Worm (Caenorhabditis elegans): ENCODE results near the gene Y66A7A.9.

Y66A7A.9 gene

DNA sequence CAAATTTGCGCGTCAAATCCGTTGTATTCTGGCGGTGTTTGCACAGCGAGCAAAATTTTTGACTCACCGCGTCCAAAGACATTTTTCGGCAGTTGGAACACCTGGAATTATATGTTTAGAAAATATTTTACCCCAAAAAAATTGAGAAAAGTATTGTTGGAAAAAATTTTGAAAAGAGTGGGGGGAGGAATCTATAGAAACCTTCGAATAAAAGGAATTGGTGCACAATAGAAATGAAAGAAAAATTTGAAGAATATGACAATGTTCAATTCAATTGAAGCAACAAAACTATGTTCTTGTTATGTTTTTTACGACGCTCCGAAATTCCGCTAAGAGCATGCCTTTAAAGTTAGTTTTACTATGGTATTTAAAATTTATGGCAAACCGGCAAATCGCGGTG lies 17.1 kb upstream of the Y66A7A.9 start, which contains the start of gene Y66A7A.7:
TSS of gene Y66A7A.7 (minus strand) at position 101 of the 400 bp plus-strand sequence.
- TF ChIP-seq Y56A3A.18 (GFP tag; IDR thresholded peaks at IDR 0.05) (no peak), aptf-2 (GFP tag; conservative IDR thresholded peaks at IDR 0.05) (no peak), ceh-100 (GFP tag; IDR thresholded peaks at IDR 0.05) (no peak), ztf-18 (tag; optimal IDR thresholded peaks at IDR 0.05) (no peak), him-1 (tag; optimal IDR thresholded peaks at IDR 0.05) (no peak), Y67H2A.10 (GFP tag; conservative IDR thresholded peaks at IDR 0.05) (no peak), Y79H2A.3 (GFP tag; conservative IDR thresholded peaks at IDR 0.05) (no peak), ceh-58 (GFP tag; IDR thresholded peaks at IDR 0.05) (no peak), zfh-2 (GFP tag; conservative IDR thresholded peaks at IDR 0.05) (no peak), ceh-40 (GFP tag; IDR thresholded peaks at IDR 0.05) (no peak)

DNA sequence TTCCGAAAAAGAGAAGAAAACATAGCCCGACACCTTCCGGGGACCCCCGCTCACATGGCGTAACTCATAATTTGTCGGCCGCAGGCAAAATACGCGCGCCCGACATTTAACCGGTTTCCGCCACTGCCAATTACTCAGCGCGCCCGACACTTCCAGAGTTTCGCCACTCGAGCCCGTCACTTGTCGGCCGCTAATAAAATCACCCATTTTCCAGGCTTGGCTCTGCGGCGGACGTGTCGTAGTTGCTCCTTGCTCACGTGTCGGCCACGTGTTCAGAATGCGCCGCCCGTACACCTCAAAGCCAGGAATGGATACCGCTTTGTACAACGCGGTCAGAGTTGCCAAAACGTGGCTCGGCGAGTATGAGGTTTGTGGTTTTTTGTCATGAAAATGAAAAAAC lies 15.4 kb upstream of the Y66A7A.9 start:
- no peak for TF ChIP-seq hmg-1.2 (GFP tag; IDR thresholded peaks at IDR 0.05)
- peak; percentile 30; the same call in 1 of the 2 replicates for TF ChIP-seq mcd-1 (GFP tag; IDR thresholded peaks at IDR 0.05)
- TF ChIP-seq snpc-4 (GFP tag; optimal IDR thresholded peaks at IDR 0.05): no peak
- peak; percentile 8 to 59 (median 33) for TF ChIP-seq snpc-4 (tag; optimal IDR thresholded peaks at IDR 0.05)
- peak; percentile 2 for TF ChIP-seq sptf-2 (GFP tag; optimal IDR thresholded peaks at IDR 0.05)
- peak; percentile 67 for TF ChIP-seq zfh-2 (GFP tag; conservative IDR thresholded peaks at IDR 0.05)
- no peak for TF ChIP-seq T26A5.8 (tag; optimal IDR thresholded peaks at IDR 0.05)
- TF ChIP-seq lsy-27 (tag; optimal IDR thresholded peaks at IDR 0.05; ENCODE audit: borderline replicate concordance, insufficient read depth): no peak
- TF ChIP-seq B0019.2 (GFP tag; conservative IDR thresholded peaks at IDR 0.05): no peak

DNA sequence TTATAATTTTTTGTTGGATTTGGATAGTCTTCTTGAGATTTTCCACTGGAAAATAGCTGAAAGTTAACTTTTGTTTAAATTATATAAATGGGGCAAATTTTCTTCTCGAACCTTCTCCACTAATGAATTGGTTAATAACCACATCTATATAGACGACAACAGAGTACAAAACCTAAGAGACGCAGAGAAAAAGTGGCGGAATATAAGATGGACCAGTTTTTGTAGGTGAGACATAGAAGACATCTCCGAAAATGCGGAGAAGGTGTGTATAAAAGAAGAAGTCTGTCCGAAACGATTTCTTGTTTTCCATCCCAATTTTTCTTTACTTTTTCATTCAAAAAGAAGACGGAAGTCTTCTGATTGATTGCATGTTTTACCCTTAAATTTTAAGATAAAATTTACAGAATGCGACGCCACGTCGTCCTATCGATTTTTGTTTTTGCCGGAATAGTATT lies 12.6 kb upstream of the Y66A7A.9 start, which contains the start of gene gly-8:
TSS of gene gly-8 (plus strand) at position 405 of the 455 bp plus-strand sequence.
- TF ChIP-seq ekl-4 (GFP tag; IDR thresholded peaks at IDR 0.05) (no peak), B0336.3 (GFP tag; IDR thresholded peaks at IDR 0.05) (no peak), nhr-80 (tag; optimal IDR thresholded peaks at IDR 0.05) (no peak), dpl-1 (GFP tag; optimal IDR thresholded peaks at IDR 0.05) (no peak), xnd-1 (tag; optimal IDR thresholded peaks at IDR 0.05) (no peak), ceh-58 (GFP tag; IDR thresholded peaks at IDR 0.05) (no peak), repo-1 (tag; optimal IDR thresholded peaks at IDR 0.05) (no peak)

DNA sequence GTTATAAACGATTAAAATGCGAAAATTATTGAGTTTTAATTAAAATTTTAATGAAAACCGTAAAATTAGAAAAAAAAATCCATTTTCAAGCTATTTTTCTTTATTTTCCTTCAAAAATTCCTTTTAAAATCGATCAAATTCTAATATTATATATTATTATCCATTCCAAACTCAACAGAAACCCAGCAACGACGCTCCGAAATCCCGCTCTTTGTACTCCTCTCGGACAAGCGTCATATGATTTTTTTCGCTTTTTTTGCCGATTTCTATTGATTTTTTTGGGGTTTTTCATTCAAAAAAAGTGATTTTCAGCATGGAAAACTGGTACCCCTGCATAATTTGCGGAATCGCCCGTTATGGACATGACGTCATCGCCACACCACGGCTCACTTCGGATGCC lies 4.2 kb upstream of the Y66A7A.9 start, which contains the start of gene ceh-91:
TSS of gene ceh-91 (plus strand) at position 301 of the 400 bp plus-strand sequence.
- TF ChIP-seq nhr-90 (tag; optimal IDR thresholded peaks at IDR 0.05) (no peak), snpc-1.1 (tag; optimal IDR thresholded peaks at IDR 0.05; ENCODE audit: insufficient read depth) (no peak), K12H6.12 (tag; optimal IDR thresholded peaks at IDR 0.05) (no peak), F23B12.7 (tag; optimal IDR thresholded peaks at IDR 0.05; ENCODE audit: insufficient read depth) (no peak), hlh-26 (GFP tag; conservative IDR thresholded peaks at IDR 0.05) (no peak), attf-6 (GFP tag; IDR thresholded peaks at IDR 0.05) (no peak), pbrm-1 (GFP tag; IDR thresholded peaks at IDR 0.05) (no peak), let-607 (tag; optimal IDR thresholded peaks at IDR 0.05) (no peak), die-1 (tag; optimal IDR thresholded peaks at IDR 0.05) (no peak), egl-18 (GFP tag; IDR thresholded peaks at IDR 0.05) (no peak), atf-7 (tag; optimal IDR thresholded peaks at IDR 0.05) (no peak), nfya-1 (tag; optimal IDR thresholded peaks at IDR 0.05; ENCODE audit: borderline replicate concordance, insufficient read depth) (no peak), rpc-1 (optimal IDR thresholded peaks at IDR 0.05) (no peak), rpc-1 (tag; optimal IDR thresholded peaks at IDR 0.05) (no peak), ztf-28 (GFP tag; IDR thresholded peaks at IDR 0.05) (no peak), ztf-3 (GFP tag; optimal IDR thresholded peaks at IDR 0.05) (no peak), bed-2 (GFP tag; IDR thresholded peaks at IDR 0.05) (no peak), unc-62 (GFP tag; optimal IDR thresholded peaks at IDR 0.05) (no peak), F57C9.4 (tag; optimal IDR thresholded peaks at IDR 0.05) (no peak), athp-1 (tag; optimal IDR thresholded peaks at IDR 0.05) (no peak), sptf-2 (GFP tag; optimal IDR thresholded peaks at IDR 0.05) (no peak)

All from whole organism, young adult.